Fruit fly (Drosophila melanogaster) whole organism, embryonic: ENCODE measurements around the gene CG34242.

Experiments used
- Ada2b ChIP-seq: fragments of 200-800 bp; sonication (Bioruptor generic); IDR thresholded peaks from 2 replicates; pipeline ENCODE4 v1.3.6; 2022; ENCODE audit warnings: missing biosample characterization, missing genetic modification characterization
- Awh ChIP-seq: fragments of 200-800 bp; sonication (Bioruptor generic); IDR thresholded peaks from 2 replicates; pipeline ENCODE4, ENCODE4 v1.3.6; 2022; ENCODE audit warnings: missing biosample characterization, missing genetic modification characterization
- CG10979 ChIP-seq: fragments of 200-800 bp; sonication (Bioruptor generic); optimal IDR thresholded peaks from 2 replicates; lab custom pipeline; 2018; ENCODE audit warnings: missing biosample characterization, mild to moderate bottlenecking, missing genetic modification characterization, moderate library complexity
- CG12659 ChIP-seq: fragments of 200-800 bp; sonication (Bioruptor generic); optimal IDR thresholded peaks from 3 replicates; lab custom pipeline; 2017; ENCODE audit warnings: mild to moderate bottlenecking, missing biosample characterization, missing genetic modification reagents, missing genetic modification characterization
- CG12744 ChIP-seq: fragments of 200-800 bp; sonication (Bioruptor generic); optimal IDR thresholded peaks from 2 replicates; lab custom pipeline; 2016; ENCODE audit warnings: missing biosample characterization, missing genetic modification characterization
- CG13287 ChIP-seq: fragments of 200-800 bp; sonication (Bioruptor generic); IDR thresholded peaks from 2 replicates; pipeline ENCODE4 v1.3.6; 2022; ENCODE audit warnings: missing biosample characterization, missing genetic modification characterization; ENCODE audit not compliant: partially characterized antibody
- CG13296 ChIP-seq: fragments of 200-800 bp; sonication (Bioruptor generic); optimal IDR thresholded peaks from 3 replicates; lab custom pipeline; 2018; ENCODE audit warnings: missing biosample characterization, mild to moderate bottlenecking, missing genetic modification characterization
- CG14710 ChIP-seq: fragments of 200-800 bp; sonication (Bioruptor generic); optimal IDR thresholded peaks from 3 replicates; lab custom pipeline; 2019; ENCODE audit warnings: missing biosample characterization, mild to moderate bottlenecking, missing genetic modification characterization, moderate library complexity
- CG15514 ChIP-seq: fragments of 200-800 bp; sonication (Bioruptor generic); optimal IDR thresholded peaks from 3 replicates; lab custom pipeline; 2017; ENCODE audit warnings: missing biosample characterization, missing genetic modification characterization, mild to moderate bottlenecking, moderate library complexity, missing genetic modification reagents
- CG15601 ChIP-seq: fragments of 200-800 bp; sonication (Bioruptor generic); optimal IDR thresholded peaks from 3 replicates; lab custom pipeline; 2019; ENCODE audit warnings: missing biosample characterization, mild to moderate bottlenecking, missing genetic modification characterization, moderate library complexity
- CG15696 ChIP-seq: fragments of 200-800 bp; sonication (Bioruptor generic); optimal IDR thresholded peaks from 2 replicates; lab custom pipeline; 2019; ENCODE audit warnings: missing biosample characterization, mild to moderate bottlenecking, missing genetic modification characterization, moderate library complexity
- CG17328 ChIP-seq: fragments of 200-800 bp; sonication (Bioruptor generic); IDR thresholded peaks from 2 replicates; pipeline ENCODE4 v1.3.6; 2022; ENCODE audit warnings: missing biosample characterization, missing genetic modification characterization
- CG17912 ChIP-seq: fragments of 200-800 bp; sonication (Bioruptor generic); optimal IDR thresholded peaks from 2 replicates; lab custom pipeline; 2018; ENCODE audit warnings: missing biosample characterization, mild to moderate bottlenecking, missing genetic modification characterization
- CG2889 ChIP-seq: fragments of 200-800 bp; sonication (Bioruptor generic); IDR thresholded peaks from 3 replicates; pipeline ENCODE4 v1.3.6; 2022; ENCODE audit warnings: missing biosample characterization, missing genetic modification characterization
- CG34422 ChIP-seq: fragments of 200-800 bp; sonication (Bioruptor generic); IDR thresholded peaks from 3 replicates; pipeline ENCODE4 v1.3.6; 2022; ENCODE audit warnings: missing biosample characterization, missing genetic modification characterization
- CG3995 ChIP-seq: fragments of 200-800 bp; sonication (Bioruptor generic); optimal IDR thresholded peaks from 3 replicates; lab custom pipeline; 2016; ENCODE audit warnings: missing biosample characterization, missing genetic modification characterization
- CG4854 ChIP-seq: fragments of 200-800 bp; sonication (Bioruptor generic); optimal IDR thresholded peaks from 2 replicates; lab custom pipeline; 2016; ENCODE audit warnings: missing biosample characterization, missing genetic modification characterization, inconsistent platforms
- CG6813 ChIP-seq: fragments of 200-800 bp; sonication (Bioruptor generic); optimal IDR thresholded peaks from 2 replicates; lab custom pipeline; 2017; ENCODE audit warnings: missing biosample characterization, missing genetic modification characterization, mild to moderate bottlenecking, moderate library complexity, missing genetic modification reagents
- CG7271 ChIP-seq: fragments of 200-800 bp; sonication (Bioruptor generic); optimal IDR thresholded peaks from 2 replicates; lab custom pipeline; 2018; ENCODE audit warnings: missing biosample characterization, mild to moderate bottlenecking, missing genetic modification characterization, moderate library complexity
- CG7372 ChIP-seq: fragments of 200-800 bp; sonication (Bioruptor generic); IDR thresholded peaks from 2 replicates; pipeline ENCODE4 v1.3.6; 2022; ENCODE audit warnings: missing biosample characterization, missing genetic modification characterization
- CG9797 ChIP-seq: fragments of 200-800 bp; sonication (Bioruptor generic); optimal IDR thresholded peaks from 3 replicates; lab custom pipeline; 2018; ENCODE audit warnings: missing biosample characterization, mild to moderate bottlenecking, missing genetic modification characterization
- CHES-1-like ChIP-seq: fragments of 200-800 bp; sonication (Bioruptor generic); optimal IDR thresholded peaks from 2 replicates; lab custom pipeline; 2016; ENCODE audit warnings: missing biosample characterization, missing genetic modification characterization
- Dad ChIP-seq: fragments of 200-800 bp; sonication (Bioruptor generic); optimal IDR thresholded peaks from 3 replicates; lab custom pipeline; 2016; ENCODE audit warnings: missing biosample characterization, missing genetic modification characterization
- E2f2 ChIP-seq: fragments of 200-800 bp; sonication (Bioruptor generic); IDR thresholded peaks from 2 replicates; pipeline ENCODE4 v1.3.6; 2022; ENCODE audit warnings: missing biosample characterization, missing genetic modification characterization
- Eip74EF ChIP-seq, 2 experiments: fragments of 200-800 bp in 1 of 2; fragments of >200 bp in 1 of 2; sonication (Bioruptor generic) in 1 of 2; optimal IDR thresholded peaks; 2 replicates each; lab custom pipeline; 2017 to 2019; ENCODE audit warnings: missing biosample characterization in 2 of 2, missing genetic modification characterization in 2 of 2, mild to moderate bottlenecking in 1 of 2, moderate library complexity in 1 of 2
- Ets65A ChIP-seq: fragments of 200-800 bp; sonication (Bioruptor generic); peaks from one replicate; lab custom pipeline; 2016; ENCODE audit warnings: missing biosample characterization, missing genetic modification characterization
- Fer2 ChIP-seq: fragments of 200-800 bp; sonication (Bioruptor generic); optimal IDR thresholded peaks from 2 replicates; lab custom pipeline; 2018; ENCODE audit warnings: missing biosample characterization, mild to moderate bottlenecking, missing genetic modification characterization, moderate library complexity
- Myb ChIP-seq: fragments of 200-800 bp; sonication (Bioruptor generic); optimal IDR thresholded peaks from 2 replicates; lab custom pipeline; 2016; ENCODE audit warnings: missing biosample characterization, missing genetic modification characterization
- Nf-YB ChIP-seq: fragments of 200-800 bp; sonication (Bioruptor generic); optimal IDR thresholded peaks from 3 replicates; lab custom pipeline; 2019; ENCODE audit warnings: missing biosample characterization, mild to moderate bottlenecking, missing genetic modification characterization, moderate library complexity
- Ptx1 ChIP-seq: fragments of 200-800 bp; sonication (Bioruptor generic); IDR thresholded peaks from 2 replicates; pipeline ENCODE4 v1.3.6; 2022; ENCODE audit warnings: missing biosample characterization, missing genetic modification characterization
- Sox102F ChIP-seq: fragments of 200-800 bp; sonication (Bioruptor generic); optimal IDR thresholded peaks from 2 replicates; lab custom pipeline; 2018; ENCODE audit warnings: missing biosample characterization, mild to moderate bottlenecking, missing genetic modification characterization, moderate library complexity
- Ssrp ChIP-seq: fragments of 200-800 bp; sonication (Bioruptor generic); optimal IDR thresholded peaks from 2 replicates; lab custom pipeline; 2018; ENCODE audit warnings: missing biosample characterization, mild to moderate bottlenecking, missing genetic modification characterization, moderate library complexity
- Taf1 ChIP-seq: fragments of 200-800 bp; sonication (Bioruptor generic); IDR thresholded peaks from 2 replicates; pipeline ENCODE4 v1.3.6; 2022; ENCODE audit warnings: missing biosample characterization, missing genetic modification characterization
- amos ChIP-seq: fragments of 200-800 bp; sonication (Bioruptor generic); IDR thresholded peaks from 2 replicates; pipeline ENCODE4 v1.3.6; 2022; ENCODE audit warnings: missing biosample characterization, missing genetic modification characterization; ENCODE audit not compliant: partially characterized antibody
- crp ChIP-seq, 2 experiments: fragments of 200-800 bp; sonication (Bioruptor generic); optimal IDR thresholded peaks; 2 replicates in 1 of 2; 3 replicates in 1 of 2; lab custom pipeline; 2017; ENCODE audit warnings: missing biosample characterization in 2 of 2, missing genetic modification characterization in 2 of 2, mild to moderate bottlenecking in 1 of 2, moderate library complexity in 1 of 2
- ems ChIP-seq: fragments of 200-800 bp; sonication (Bioruptor generic); optimal IDR thresholded peaks from 3 replicates; lab custom pipeline; 2016; ENCODE audit warnings: missing biosample characterization, missing genetic modification characterization
- en ChIP-seq: fragments of 200-800 bp; sonication (Bioruptor generic); optimal IDR thresholded peaks from 2 replicates; lab custom pipeline; 2016; ENCODE audit warnings: missing biosample characterization, missing genetic modification characterization
- grn ChIP-seq: fragments of 200-800 bp; sonication (Bioruptor generic); optimal IDR thresholded peaks from 3 replicates; lab custom pipeline; 2017; ENCODE audit warnings: missing biosample characterization, missing genetic modification characterization
- her ChIP-seq: fragments of 200-800 bp; sonication (Bioruptor generic); optimal IDR thresholded peaks from 2 replicates; lab custom pipeline; 2016; ENCODE audit warnings: missing biosample characterization, missing genetic modification characterization
- lola ChIP-seq, 3 experiments: fragments of >200 bp in 2 of 3; fragments of 200-800 bp in 1 of 3; sonication (Bioruptor generic) in 1 of 3; optimal IDR thresholded peaks; 2 replicates each; lab custom pipeline; 2017 to 2019; ENCODE audit warnings: missing biosample characterization in 3 of 3, missing genetic modification characterization in 3 of 3, mild to moderate bottlenecking in 1 of 3, moderate library complexity in 1 of 3
- nerfin-2 ChIP-seq: fragments of 200-800 bp; sonication (Bioruptor generic); IDR thresholded peaks from 2 replicates; pipeline ENCODE4 v1.3.6; 2022; ENCODE audit warnings: missing biosample characterization, missing genetic modification characterization; ENCODE audit not compliant: partially characterized antibody
- repo ChIP-seq: fragments of 200-800 bp; sonication (Bioruptor generic); optimal IDR thresholded peaks from 2 replicates; lab custom pipeline; 2016; ENCODE audit warnings: missing biosample characterization, missing genetic modification characterization
- row ChIP-seq: fragments of 200-800 bp; sonication (Bioruptor generic); IDR thresholded peaks from 3 replicates; pipeline ENCODE4 v1.3.6; 2022; ENCODE audit warnings: missing biosample characterization, missing genetic modification characterization
- sens ChIP-seq: fragments of 200-800 bp; sonication (Bioruptor generic); peaks from one replicate; lab custom pipeline; 2016; ENCODE audit warnings: missing biosample characterization, missing genetic modification characterization
- seq ChIP-seq: fragments of 200-800 bp; sonication (Bioruptor generic); IDR thresholded peaks from 2 replicates; pipeline ENCODE4 v1.3.6; 2022; ENCODE audit warnings: missing biosample characterization, missing genetic modification characterization
- tgo ChIP-seq: fragments of 200-800 bp; sonication (Bioruptor generic); IDR thresholded peaks from 3 replicates; pipeline ENCODE4 v1.3.6; 2022; ENCODE audit warnings: missing biosample characterization, missing genetic modification characterization
- trem ChIP-seq: fragments of 200-800 bp; optimal IDR thresholded peaks from 3 replicates; lab custom pipeline; 2019; ENCODE audit warnings: missing biosample characterization, mild to moderate bottlenecking, missing genetic modification characterization, moderate library complexity

The CG34242 gene

DNA sequence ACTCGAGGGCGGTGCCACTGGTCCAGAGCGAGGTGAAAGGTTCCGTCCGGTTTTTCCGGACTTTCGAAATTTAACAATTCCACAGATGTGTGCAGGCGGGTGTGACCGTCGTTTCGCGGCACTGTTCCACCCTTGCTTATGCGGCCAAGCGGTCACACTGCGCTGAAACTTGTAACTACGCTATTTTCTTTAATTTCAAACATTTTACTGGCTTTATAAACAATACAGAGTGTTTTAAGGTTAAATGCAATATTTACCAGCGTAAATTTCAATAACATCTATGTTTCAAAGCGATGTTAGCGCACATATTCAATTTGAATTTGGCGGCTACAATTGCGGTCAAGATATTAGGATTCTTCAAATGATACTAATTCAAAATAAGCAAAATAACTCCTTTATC is 3.8 kb upstream of the CG34242 start, which contains the start of gene nst (continued):
- no peak for TF ChIP-seq lola (GFP tag; optimal IDR thresholded peaks at IDR 0.05; lab: Kevin White, UChicago)
- no peak for TF ChIP-seq CG12744 (GFP tag; lab: Kevin White, UChicago)
- peak; percentile 27; the same call in 1 of the 2 replicates for TF ChIP-seq seq (GFP tag; lab: Robert Waterston, UW)
- peak; percentile 68 for TF ChIP-seq sens (GFP tag; lab: Kevin White, UChicago)
- TF ChIP-seq CHES-1-like (GFP tag; lab: Kevin White, UChicago): peak; percentile 6
- TF ChIP-seq repo (GFP tag; lab: Kevin White, UChicago): no peak
- TF ChIP-seq crp (GFP tag; optimal IDR thresholded peaks at IDR 0.05; lab: Kevin White, UChicago): peak in 1 of 2 experiments; percentile 78
- TF ChIP-seq CG14710 (tag; lab: Kevin White, UChicago): peak; percentile 30
- TF ChIP-seq trem (tag; lab: Kevin White, UChicago): peak; percentile 14
- TF ChIP-seq Nf-YB (GFP tag; lab: Kevin White, UChicago): no peak
- TF ChIP-seq CG4854: no peak
- no peak for TF ChIP-seq Taf1
- TF ChIP-seq ems: no peak
- no peak for TF ChIP-seq CG7372 (GFP tag; lab: Robert Waterston, UW)
- TF ChIP-seq tgo: no peak
- TF ChIP-seq Ets65A: peak; percentile 60
- TF ChIP-seq Eip74EF (GFP tag; optimal IDR thresholded peaks at IDR 0.05; lab: Kevin White, UChicago): no peak
- peak; percentile 31 for TF ChIP-seq CG12659 (GFP tag; lab: Kevin White, UChicago)
- TF ChIP-seq Ssrp (tag; lab: Kevin White, UChicago): no peak
- no peak for TF ChIP-seq CG15696 (tag; lab: Kevin White, UChicago)
- TF ChIP-seq Awh: no peak
- 0 out of 3 replicates have a peak, but pooled peaks have one; percentile 9 for TF ChIP-seq row (GFP tag; lab: Robert Waterston, UW)
- TF ChIP-seq, all 482 proteins: peak for 65

DNA sequence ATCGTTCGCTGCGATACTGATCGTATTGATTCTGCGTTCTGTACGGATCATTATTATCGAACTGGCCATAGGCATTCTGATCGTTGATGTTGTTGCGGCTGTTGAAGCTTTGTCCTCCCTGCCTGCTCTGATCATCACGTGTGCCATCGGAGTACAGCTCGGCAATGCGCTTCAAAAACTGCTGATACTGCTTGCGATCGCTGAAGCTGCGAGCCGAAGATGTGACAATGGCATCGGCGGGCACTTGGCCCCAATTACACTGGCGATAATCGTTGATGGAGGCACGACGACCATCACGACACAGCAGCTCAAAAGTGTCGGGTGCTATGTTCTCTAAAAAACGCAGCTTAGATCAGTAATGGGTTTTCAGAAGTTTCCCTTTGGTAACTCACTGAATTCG is 1.6 kb upstream of the CG34242 start:
- TF ChIP-seq Ets65A: peak; percentile 36
- TF ChIP-seq CG3995 (GFP tag; lab: Kevin White, UChicago): no peak
- no peak for TF ChIP-seq CG2889 (GFP tag; lab: Robert Waterston, UW)
- peak; percentile 30; the same call in 1 of the 2 replicates for TF ChIP-seq nerfin-2

DNA sequence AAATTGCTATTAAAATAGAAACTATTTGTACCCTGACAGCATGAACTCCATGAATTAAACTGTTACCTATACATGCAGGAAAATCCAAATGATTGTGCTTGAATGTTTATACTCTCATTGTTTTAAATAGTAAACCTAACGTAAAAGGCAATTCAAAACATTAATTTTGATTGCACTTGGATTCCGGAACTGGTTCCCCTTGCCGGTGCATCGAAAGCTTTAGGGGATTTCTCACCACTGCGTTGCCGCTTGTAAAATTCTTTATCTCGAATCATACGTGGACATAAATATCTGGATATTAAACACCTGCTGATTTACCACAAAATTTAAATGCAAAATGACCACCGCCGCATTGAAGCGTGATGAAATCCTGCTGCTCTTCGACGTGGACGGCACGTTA is 522 bp downstream of the CG34242 start, which contains the start of gene Pmm2:
Pmm2 (plus strand) TSS at position 273 of the 400 bp plus-strand sequence.
- TF ChIP-seq CG15514 (GFP tag; lab: Kevin White, UChicago): peak; percentile 99
- TF ChIP-seq CG7271 (tag; lab: Kevin White, UChicago): no peak
- peak; percentile 99 for TF ChIP-seq her (GFP tag; lab: Kevin White, UChicago)
- TF ChIP-seq row (GFP tag; lab: Robert Waterston, UW): peak; percentile 23; the same call in 1 of the 3 replicates
- peak; percentile 41 for TF ChIP-seq CG13287
- peak; percentile 75 for TF ChIP-seq grn (GFP tag; lab: Kevin White, UChicago)
- TF ChIP-seq CG13296: no peak
- TF ChIP-seq CG17328 (GFP tag; lab: Robert Waterston, UW): 0 out of 2 replicates have a peak, but pooled peaks have one; percentile 10
- TF ChIP-seq CG15601: no peak
- no peak for TF ChIP-seq CG17912 (GFP tag; lab: Kevin White, UChicago)
- TF ChIP-seq Ada2b (GFP tag; lab: Robert Waterston, UW): no peak
- TF ChIP-seq Dad (GFP tag; lab: Kevin White, UChicago): no peak
- no peak for TF ChIP-seq Fer2 (tag; lab: Kevin White, UChicago)
- TF ChIP-seq trem (tag; lab: Kevin White, UChicago): peak; percentile 3
- TF ChIP-seq CG9797 (GFP tag; lab: Kevin White, UChicago): no peak
- peak; percentile 24; the same call in 1 of the 2 replicates for TF ChIP-seq amos (GFP tag; lab: Robert Waterston, UW)
- TF ChIP-seq Sox102F (GFP tag; lab: Kevin White, UChicago): no peak
- peak; percentile 57 for TF ChIP-seq sens (GFP tag; lab: Kevin White, UChicago)
- TF ChIP-seq CG10979 (tag; lab: Kevin White, UChicago): no peak
- no peak for TF ChIP-seq Ptx1 (GFP tag; lab: Robert Waterston, UW)
- peak; percentile 56; the same call in 1 of the 3 replicates for TF ChIP-seq CG34422
- no peak for TF ChIP-seq en (GFP tag; lab: Kevin White, UChicago)
- no peak for TF ChIP-seq CG6813
- peak; percentile 15 for TF ChIP-seq Myb (GFP tag; lab: Kevin White, UChicago)
- peak; percentile 63 for TF ChIP-seq E2f2 (GFP tag; lab: Robert Waterston, UW)
